Worm (Caenorhabditis elegans): ENCODE results near the gene agxt-1.

Gene agxt-1

ce11 chrII:8890530-8890929, 45.1 kb downstream of the agxt-1 start:
- TF ChIP-seq Y79H2A.3 (GFP tag; conservative IDR thresholded peaks at IDR 0.05) = no peak
- no peak for TF ChIP-seq let-607 (tag; optimal IDR thresholded peaks at IDR 0.05)

DNA sequence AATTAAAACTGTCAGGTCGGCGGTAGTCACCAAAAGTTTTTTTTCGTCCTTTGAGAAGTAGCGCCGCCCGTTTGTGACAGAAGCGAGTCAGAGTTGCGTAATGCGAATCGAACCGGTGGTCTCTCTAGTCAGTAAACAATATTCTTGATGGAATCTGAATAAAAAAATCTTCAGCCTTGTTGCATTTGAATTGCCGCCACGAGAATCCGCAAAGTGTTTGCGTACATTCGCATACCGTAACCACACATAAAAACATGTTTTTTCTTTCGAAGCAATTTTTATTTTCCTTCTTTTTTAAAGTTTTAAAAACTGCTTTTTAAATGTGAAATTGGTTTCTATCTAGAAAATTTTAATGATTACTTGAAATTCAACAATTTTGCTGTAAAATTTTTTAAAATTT, 45.6 kb downstream of the agxt-1 start:
- TF ChIP-seq ceh-27 (GFP tag; optimal IDR thresholded peaks at IDR 0.05) (no peak), xnd-1 (tag; optimal IDR thresholded peaks at IDR 0.05) (peak; percentile 10), dpl-1 (GFP tag; optimal IDR thresholded peaks at IDR 0.05) (peak; percentile 35), lsl-1 (GFP tag; optimal IDR thresholded peaks at IDR 0.05) (peak; percentile 76), Y53F4B.3 (GFP tag; IDR thresholded peaks at IDR 0.05) (no peak), F33H1.4 (GFP tag; IDR thresholded peaks at IDR 0.05) (peak; percentile 41; the same call in 1 of the 2 replicates), T26A5.8 (tag; optimal IDR thresholded peaks at IDR 0.05) (no peak), efl-1 (GFP tag; optimal IDR thresholded peaks at IDR 0.05) (peak; percentile 67), D2030.7 (GFP tag; IDR thresholded peaks at IDR 0.05) (0 out of 2 replicates have a peak, but pooled peaks have one; percentile 29), lin-54 (GFP tag; optimal IDR thresholded peaks at IDR 0.05) (peak; percentile 77)

- TF ChIP-seq hmg-20 (GFP tag; IDR thresholded peaks at IDR 0.05) = no peak
- TF ChIP-seq ets-4 (GFP tag; optimal IDR thresholded peaks at IDR 0.05) = no peak
- no peak for TF ChIP-seq attf-5 (GFP tag; optimal IDR thresholded peaks at IDR 0.05)
- no peak for TF ChIP-seq B0336.3 (GFP tag; IDR thresholded peaks at IDR 0.05)
- TF ChIP-seq snpc-1.1 (tag; optimal IDR thresholded peaks at IDR 0.05; ENCODE audit: insufficient read depth) = no peak
- no peak for TF ChIP-seq egl-44 (GFP tag; IDR thresholded peaks at IDR 0.05)
- no peak for TF ChIP-seq let-526 (GFP tag; IDR thresholded peaks at IDR 0.05)
- TF ChIP-seq bed-2 (GFP tag; IDR thresholded peaks at IDR 0.05) = no peak
- TF ChIP-seq Y79H2A.3 (GFP tag; conservative IDR thresholded peaks at IDR 0.05) = no peak
- TF ChIP-seq hlh-26 (GFP tag; conservative IDR thresholded peaks at IDR 0.05) = no peak
- TF ChIP-seq madf-10 (tag; optimal IDR thresholded peaks at IDR 0.05) = no peak
- no peak for TF ChIP-seq Y53G8AR.9 (GFP tag; conservative IDR thresholded peaks at IDR 0.05)
Observed at ce11 chrII:8891606-8892005, 46.2 kb downstream of the agxt-1 start.

- no peak for TF ChIP-seq chd-7 (tag; optimal IDR thresholded peaks at IDR 0.05)
- TF ChIP-seq T26A5.8 (tag; optimal IDR thresholded peaks at IDR 0.05) = no peak
- TF ChIP-seq egrh-3 (GFP tag; IDR thresholded peaks at IDR 0.05) = no peak
- no peak for TF ChIP-seq tbp1 (GFP tag; optimal IDR thresholded peaks at IDR 0.05)
- no peak for TF ChIP-seq nfya-2 (GFP tag; IDR thresholded peaks at IDR 0.05)
- TF ChIP-seq F37B4.10 (GFP tag; IDR thresholded peaks at IDR 0.05) = no peak
- no peak for TF ChIP-seq madf-8 (GFP tag; conservative IDR thresholded peaks at IDR 0.05)
Observed at ce11 chrII:8895398-8895797, 50.0 kb downstream of the agxt-1 start.

- TF ChIP-seq lin-26 (GFP tag; IDR thresholded peaks at IDR 0.05) (no peak), nhr-80 (tag; optimal IDR thresholded peaks at IDR 0.05) (peak; percentile 55)
Observed at ce11 chrII:8895895-8896294, 50.5 kb downstream of the agxt-1 start.

DNA sequence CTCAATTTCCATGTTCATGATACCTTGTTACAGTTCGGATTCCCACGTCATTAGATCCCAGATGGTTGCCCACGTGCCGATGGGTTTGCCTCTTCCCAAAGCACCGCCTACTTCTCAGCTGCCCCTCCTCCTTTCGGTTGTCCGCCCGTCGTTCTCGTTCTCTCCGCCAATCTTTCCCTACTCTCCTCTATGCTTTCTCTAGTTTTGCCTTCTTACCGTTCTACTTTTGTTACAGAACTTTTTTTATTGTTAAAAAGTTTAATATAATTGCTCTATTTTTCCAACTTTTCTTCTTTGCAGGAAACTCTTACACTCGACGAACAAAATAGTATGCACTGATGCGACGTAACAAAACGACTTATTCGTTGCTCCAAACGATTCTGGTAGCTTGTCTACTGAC, 51.1 kb downstream of the agxt-1 start, which contains the start of gene lat-1:
lat-1 (plus strand) TSS at position 301 of the 400 bp plus-strand sequence.
- TF ChIP-seq dpff-1 (tag; optimal IDR thresholded peaks at IDR 0.05) = no peak
- no peak for TF ChIP-seq tbx-9 (tag; optimal IDR thresholded peaks at IDR 0.05; ENCODE audit: borderline replicate concordance)
- TF ChIP-seq zfh-2 (GFP tag; conservative IDR thresholded peaks at IDR 0.05) = 0 out of 2 replicates have a peak, but pooled peaks have one; percentile 37

Measured in whole organism, young adult.